Fruit fly (Drosophila melanogaster): ENCODE results near the gene CG3078.

DNA sequence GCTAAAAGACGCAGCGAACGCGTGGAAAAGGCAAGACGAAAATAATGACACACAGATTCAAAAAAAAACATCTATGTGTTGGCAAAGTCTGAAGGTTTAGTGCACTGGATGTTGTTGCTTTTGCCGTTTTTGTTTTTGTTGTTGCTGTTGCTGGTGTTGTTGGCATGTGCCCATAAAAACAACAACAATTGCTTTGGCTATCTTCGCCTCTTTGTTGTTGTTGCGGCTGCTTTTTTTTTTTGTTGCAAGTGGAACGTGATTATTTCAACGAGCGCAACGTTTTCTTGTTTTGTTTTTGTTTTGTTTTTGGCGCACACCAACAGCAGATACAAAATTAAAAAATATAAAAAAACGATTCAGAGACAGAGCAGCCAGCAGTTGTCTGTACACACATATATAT is 29.5 kb upstream of the CG3078 start:
- TF ChIP-seq psq (GFP tag; optimal IDR thresholded peaks at IDR 0.05) (peak; percentile 12), pan (optimal IDR thresholded peaks at IDR 0.05) (no peak), Dfd (GFP tag; optimal IDR thresholded peaks at IDR 0.05) (no peak), foxo (GFP tag; optimal IDR thresholded peaks at IDR 0.05) (no peak), h (GFP tag; optimal IDR thresholded peaks at IDR 0.05) (no peak), dsf (GFP tag; optimal IDR thresholded peaks at IDR 0.05; ENCODE audit: borderline replicate concordance) (no peak), Hr78 (GFP tag; optimal IDR thresholded peaks at IDR 0.05) (no peak), Myc (optimal IDR thresholded peaks at IDR 0.05) (no peak), tai (GFP tag; optimal IDR thresholded peaks at IDR 0.05) (no peak), CG32264 (GFP tag; optimal IDR thresholded peaks at IDR 0.05) (no peak), jim (GFP tag; optimal IDR thresholded peaks at IDR 0.05) (no peak), usp (GFP tag; optimal IDR thresholded peaks at IDR 0.05) (no peak), Jra (GFP tag; optimal IDR thresholded peaks at IDR 0.05) (no peak), woc (GFP tag; optimal IDR thresholded peaks at IDR 0.05) (no peak)

All from whole organism, wandering third instar larva.